Fruit fly (Drosophila melanogaster): ENCODE measurements around the gene CG13135.

CG13135 gene

dm6 chr2L:10143334-10143733 is 20.8 kb upstream of the CG13135 start (continued):
- no peak for TF ChIP-seq CG7786 (GFP tag; optimal IDR thresholded peaks at IDR 0.05)
- no peak for TF ChIP-seq Xbp1 (GFP tag; optimal IDR thresholded peaks at IDR 0.05)
- TF ChIP-seq CG2129 (GFP tag; IDR thresholded peaks at IDR 0.05; ENCODE audit: partially characterized antibody), result no peak
- TF ChIP-seq pb (GFP tag; optimal IDR thresholded peaks at IDR 0.05), result peak; percentile 32
- TF ChIP-seq Ets65A (GFP tag), result no peak
- no peak for TF ChIP-seq CG6654 (GFP tag; optimal IDR thresholded peaks at IDR 0.05)
- no peak for TF ChIP-seq run (tag; optimal IDR thresholded peaks at IDR 0.05)
- TF ChIP-seq dimm (GFP tag; IDR thresholded peaks at IDR 0.05), result no peak
- no peak for TF ChIP-seq az2 (GFP tag; optimal IDR thresholded peaks at IDR 0.05)
- no peak for TF ChIP-seq CG17802 (tag; optimal IDR thresholded peaks at IDR 0.05)
- TF ChIP-seq CG14860 (GFP tag; IDR thresholded peaks at IDR 0.05; ENCODE audit: partially characterized antibody), result no peak
- no peak for TF ChIP-seq Stat92E (GFP tag; optimal IDR thresholded peaks at IDR 0.05)
- TF ChIP-seq dmrt99B (tag; optimal IDR thresholded peaks at IDR 0.05), result peak; percentile 61
- TF ChIP-seq CG15601 (tag; optimal IDR thresholded peaks at IDR 0.05), result no peak
- TF ChIP-seq CG33557 (GFP tag; optimal IDR thresholded peaks at IDR 0.05), result no peak
- TF ChIP-seq twi (tag; optimal IDR thresholded peaks at IDR 0.05), result no peak
- TF ChIP-seq CG4854 (GFP tag; optimal IDR thresholded peaks at IDR 0.05), result no peak
- no peak for TF ChIP-seq CG43689 (GFP tag; IDR thresholded peaks at IDR 0.05)
- no peak for TF ChIP-seq Dek (tag; optimal IDR thresholded peaks at IDR 0.05)
- TF ChIP-seq CG11723 (GFP tag; optimal IDR thresholded peaks at IDR 0.05), result no peak
- no peak for TF ChIP-seq CG9609 (GFP tag; optimal IDR thresholded peaks at IDR 0.05)
- no peak for TF ChIP-seq CG17568 (GFP tag; optimal IDR thresholded peaks at IDR 0.05)
- TF ChIP-seq fd96Cb (tag; optimal IDR thresholded peaks at IDR 0.05), result peak; percentile 5
- TF ChIP-seq CG11560 (tag; IDR thresholded peaks at IDR 0.05), result no peak
- no peak for TF ChIP-seq CG16813 (GFP tag; IDR thresholded peaks at IDR 0.05; ENCODE audit: partially characterized antibody)
- no peak for TF ChIP-seq CG34422 (GFP tag; IDR thresholded peaks at IDR 0.05)
- no peak for TF ChIP-seq CG4404 (GFP tag; IDR thresholded peaks at IDR 0.05)
- peak; percentile 74 for TF ChIP-seq Meics (GFP tag; optimal IDR thresholded peaks at IDR 0.05)
- no peak for TF ChIP-seq CG7928 (GFP tag; optimal IDR thresholded peaks at IDR 0.05)
- TF ChIP-seq jumu (GFP tag; optimal IDR thresholded peaks at IDR 0.05), result no peak
- peak; percentile 75 for TF ChIP-seq BtbVII (GFP tag; optimal IDR thresholded peaks at IDR 0.05)
- no peak for TF ChIP-seq TFAM (GFP tag; optimal IDR thresholded peaks at IDR 0.05)
- peak; percentile 42 for TF ChIP-seq CG6854 (GFP tag; optimal IDR thresholded peaks at IDR 0.05)
- no peak for TF ChIP-seq sens-2 (GFP tag; IDR thresholded peaks at IDR 0.05)
- TF ChIP-seq pan (optimal IDR thresholded peaks at IDR 0.05), result no peak
- no peak for TF ChIP-seq pan (GFP tag; optimal IDR thresholded peaks at IDR 0.05 in 1 of 2, IDR thresholded peaks at IDR 0.05 in 1 of 2)
- no peak for TF ChIP-seq Bgb (GFP tag; IDR thresholded peaks at IDR 0.05; ENCODE audit: partially characterized antibody)
- no peak for TF ChIP-seq CG6683 (GFP tag; optimal IDR thresholded peaks at IDR 0.05)
- peak; percentile 38 for TF ChIP-seq Ptx1 (GFP tag; IDR thresholded peaks at IDR 0.05)
- no peak for TF ChIP-seq tll (GFP tag; optimal IDR thresholded peaks at IDR 0.05)
- TF ChIP-seq CG10267 (tag; optimal IDR thresholded peaks at IDR 0.05), result peak; percentile 60
- TF ChIP-seq CTCF (GFP tag; optimal IDR thresholded peaks at IDR 0.05), result peak; percentile 18
- TF ChIP-seq Drgx (GFP tag; IDR thresholded peaks at IDR 0.05), result peak; percentile 14; the same call in 1 of the 2 replicates
- TF ChIP-seq dati (GFP tag; IDR thresholded peaks at IDR 0.05), result no peak
- peak; percentile 72 for TF ChIP-seq mirr (GFP tag; optimal IDR thresholded peaks at IDR 0.05)
- peak; percentile 22 for TF ChIP-seq CG12104 (GFP tag; optimal IDR thresholded peaks at IDR 0.05)
- TF ChIP-seq gcm (GFP tag; optimal IDR thresholded peaks at IDR 0.05), result no peak
- TF ChIP-seq dmrt11E (tag; optimal IDR thresholded peaks at IDR 0.05), result no peak
- TF ChIP-seq tap (tag; optimal IDR thresholded peaks at IDR 0.05), result peak; percentile 51
- TF ChIP-seq CG17186 (GFP tag; optimal IDR thresholded peaks at IDR 0.05), result no peak
- no peak for TF ChIP-seq sisA (GFP tag; IDR thresholded peaks at IDR 0.05)
